Fruit fly (Drosophila melanogaster) whole organism, wandering third instar larva: ENCODE data around the gene Adgf-D.

ENCODE experiments used
- CG32264 ChIP-seq: fragments of 200-800 bp; sonication (Bioruptor generic); optimal IDR thresholded peaks from 2 replicates; lab custom pipeline; 2016; ENCODE audit warnings: missing biosample characterization, missing genetic modification characterization
- CrebA ChIP-seq: fragments of 200-800 bp; sonication (Bioruptor generic); optimal IDR thresholded peaks from 2 replicates; lab custom pipeline; 2016; ENCODE audit warnings: missing biosample characterization, mild to moderate bottlenecking, missing genetic modification characterization, borderline replicate concordance
- Dfd ChIP-seq: fragments of >200 bp; optimal IDR thresholded peaks from 2 replicates; lab custom pipeline; 2017; ENCODE audit warnings: missing biosample characterization, missing genetic modification characterization
- HLH106 ChIP-seq: fragments of 200-800 bp; optimal IDR thresholded peaks from 3 replicates; lab custom pipeline; 2019; ENCODE audit warnings: missing biosample characterization, mild to moderate bottlenecking, missing genetic modification characterization, moderate library complexity
- Hr83 ChIP-seq: fragments of 200-300 bp; sonication (Bioruptor generic); optimal IDR thresholded peaks from 2 replicates; lab custom pipeline; 2016; ENCODE audit warnings: missing biosample characterization, mild to moderate bottlenecking, missing genetic modification characterization, moderate library complexity; ENCODE audit not compliant: poor library complexity, severe bottlenecking
- Jra ChIP-seq: sonication (Bioruptor generic); optimal IDR thresholded peaks from 2 replicates; lab custom pipeline; 2016; ENCODE audit warnings: missing biosample characterization, missing genetic modification characterization
- h ChIP-seq: fragments of 200-800 bp; sonication (Bioruptor generic); optimal IDR thresholded peaks from 3 replicates; lab custom pipeline; 2016; ENCODE audit warnings: missing biosample characterization, mild to moderate bottlenecking, missing genetic modification characterization
- jim ChIP-seq: fragments of 175-275, 200-325 bp; sonication (Bioruptor generic); optimal IDR thresholded peaks from 2 replicates; lab custom pipeline; 2016; ENCODE audit warnings: missing biosample characterization, mild to moderate bottlenecking, missing genetic modification characterization
- rgr ChIP-seq: fragments of 200-800 bp; sonication (Bioruptor generic); optimal IDR thresholded peaks from 3 replicates; lab custom pipeline; 2016; ENCODE audit warnings: missing biosample characterization, mild to moderate bottlenecking, missing genetic modification characterization

DNA sequence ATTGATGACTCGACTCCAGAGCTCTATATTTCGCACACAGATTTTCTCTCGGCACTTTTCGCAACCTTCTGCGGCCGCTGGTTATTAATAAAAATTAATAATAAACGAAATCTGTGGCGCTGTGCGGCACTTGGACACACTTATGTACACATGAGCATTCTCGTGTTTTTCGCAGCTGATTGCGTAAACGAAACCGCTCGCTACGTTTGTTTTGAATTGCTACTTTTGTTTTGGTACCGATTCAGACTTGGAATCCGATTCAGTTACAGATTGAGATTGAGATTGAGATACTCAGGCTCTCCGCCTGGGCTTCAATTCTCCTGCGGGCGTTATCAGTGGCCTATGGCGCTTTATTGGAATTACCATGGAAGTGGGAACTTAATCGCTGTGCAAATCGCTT lies 19.2 kb downstream of the Adgf-D start:
- TF ChIP-seq rgr (GFP tag; lab: Kevin White, UChicago) (no peak), Hr83 (GFP tag; lab: Kevin White, UChicago) (no peak), Jra (GFP tag; lab: Kevin White, UChicago) (no peak), HLH106 (tag; lab: Kevin White, UChicago) (no peak), CrebA (GFP tag; lab: Kevin White, UChicago) (no peak), jim (GFP tag; lab: Kevin White, UChicago) (no peak), h (no peak), Dfd (GFP tag; lab: Kevin White, UChicago) (no peak), CG32264 (GFP tag; lab: Kevin White, UChicago) (no peak)
